Fruit fly (Drosophila melanogaster) whole organism, embryonic: Measurements from ENCODE around the gene CG32945.

Source experiments
- B-H2 ChIP-seq: fragments of 200-800 bp; sonication (Bioruptor generic); optimal IDR thresholded peaks from 2 replicates; lab custom pipeline; 2018; ENCODE audit warnings: missing biosample characterization, mild to moderate bottlenecking, missing genetic modification characterization
- Bteb2 ChIP-seq: fragments of 200-800 bp; sonication (Bioruptor generic); optimal IDR thresholded peaks from 2 replicates; lab custom pipeline; 2016; ENCODE audit warnings: missing biosample characterization, missing genetic modification characterization
- CG11560 ChIP-seq: fragments of 200-800 bp; sonication (Bioruptor generic); IDR thresholded peaks from 3 replicates; pipeline ENCODE4 v1.3.6; 2022; ENCODE audit warnings: missing biosample characterization, missing genetic modification characterization
- CG16815 ChIP-seq: fragments of 200-800 bp; sonication (Bioruptor generic); optimal IDR thresholded peaks from 3 replicates; lab custom pipeline; 2017; ENCODE audit warnings: missing biosample characterization, mild to moderate bottlenecking, missing genetic modification characterization
- CG18262 ChIP-seq: fragments of 200-800 bp; optimal IDR thresholded peaks from 3 replicates; lab custom pipeline; 2019; ENCODE audit warnings: missing biosample characterization, mild to moderate bottlenecking, missing genetic modification characterization, moderate library complexity
- CG2202 ChIP-seq: fragments of 200-800 bp; sonication (Bioruptor generic); optimal IDR thresholded peaks from 2 replicates; lab custom pipeline; 2018; ENCODE audit warnings: missing biosample characterization, mild to moderate bottlenecking, missing genetic modification characterization
- NC2α ChIP-seq: fragments of 200-800 bp; sonication (Bioruptor generic); optimal IDR thresholded peaks from 2 replicates; lab custom pipeline; 2016; ENCODE audit warnings: missing biosample characterization, missing genetic modification characterization
- fru ChIP-seq: fragments of >200 bp; optimal IDR thresholded peaks from 2 replicates; lab custom pipeline; 2017
- nmo ChIP-seq: fragments of 200-800 bp; sonication (Bioruptor generic); optimal IDR thresholded peaks from 2 replicates; lab custom pipeline; 2018; ENCODE audit warnings: missing biosample characterization, mild to moderate bottlenecking, missing genetic modification characterization, moderate library complexity

DNA sequence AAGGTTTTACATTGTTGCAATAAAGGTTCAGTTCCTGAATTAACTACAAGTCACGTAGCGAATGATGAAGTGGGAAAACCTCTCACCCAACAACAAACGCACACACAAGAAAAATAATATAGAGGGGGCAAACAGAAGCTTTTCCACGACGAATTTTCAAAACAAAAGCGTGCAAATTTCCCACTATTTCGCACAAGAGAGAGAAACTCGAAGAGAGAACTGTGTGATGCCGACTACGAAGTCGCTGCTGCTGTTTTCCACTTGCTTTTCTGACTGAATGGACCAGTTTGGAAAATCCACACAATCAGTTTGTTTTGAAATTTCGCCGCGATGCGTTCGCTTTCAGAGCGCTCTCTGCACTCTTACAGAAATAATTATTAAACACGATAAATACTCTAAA lies 34.1 kb upstream of the CG32945 start, which contains the start of gene 5-HT2A:
- TF ChIP-seq NC2α (GFP tag; lab: Kevin White, UChicago), result no peak
- no peak for TF ChIP-seq CG18262 (tag; lab: Kevin White, UChicago)
- no peak for TF ChIP-seq CG16815
- TF ChIP-seq CG2202 (tag; lab: Kevin White, UChicago), result no peak
- TF ChIP-seq nmo, result no peak
- no peak for TF ChIP-seq Bteb2 (GFP tag; lab: Kevin White, UChicago)
- no peak for TF ChIP-seq fru (lab: Kevin White, UChicago)
- TF ChIP-seq B-H2 (GFP tag; lab: Kevin White, UChicago), result no peak
- no peak for TF ChIP-seq CG11560
